Worm (Caenorhabditis elegans) whole organism, young adult: ENCODE measurements around the gene Y53F4B.36.
A peak's percentile ranks its signal among the peaks of the same experiment; 100 is the strongest.
"Not testable (repeated sequence)": the region's sequence is repeated elsewhere in the genome, so short reads cannot be mapped to it uniquely, and the experiment has no call there.

Source experiments
- B0035.1 ChIP-seq: sonication (generic microtip); optimal IDR thresholded peaks from 2 replicates; lab custom pipeline; 2016; ENCODE audit warnings: missing genetic modification characterization, mild to moderate bottlenecking, missing compliant biosample characterization, missing genotype, missing genetic modification reagents
- B0336.3 ChIP-seq: fragments of 200-800 bp; sonication (Bioruptor generic); IDR thresholded peaks from 2 replicates; pipeline ENCODE4 v1.3.6; 2022; ENCODE audit warnings: missing genetic modification characterization, missing compliant biosample characterization
- C17E4.6 ChIP-seq: fragments of 200-800 bp; sonication (Bioruptor generic); IDR thresholded peaks from 2 replicates; pipeline ENCODE4 v1.3.6; 2022; ENCODE audit warnings: missing genetic modification reagents, missing genetic modification characterization, missing compliant biosample characterization
- D2030.7 ChIP-seq: fragments of 200-800 bp; sonication (Bioruptor generic); IDR thresholded peaks from 2 replicates; pipeline ENCODE4 v1.3.6; 2022; ENCODE audit warnings: missing genetic modification reagents, missing genetic modification characterization, missing compliant biosample characterization
- F49E8.2 ChIP-seq: sonication (generic microtip); optimal IDR thresholded peaks from 3 replicates; lab custom pipeline; 2017; ENCODE audit warnings: missing genetic modification characterization, mild to moderate bottlenecking, missing compliant biosample characterization, antibody characterized with exemption, moderate library complexity; ENCODE audit not compliant: insufficient read depth
- T26A5.8 ChIP-seq: sonication (generic microtip); optimal IDR thresholded peaks from 2 replicates; lab custom pipeline; 2016; ENCODE audit warnings: missing genetic modification characterization, missing compliant biosample characterization
- Y79H2A.3 ChIP-seq: fragments of 200-800 bp; sonication (Bioruptor generic); conservative IDR thresholded peaks from 2 replicates; pipeline ENCODE4 v1.3.6; 2022; ENCODE audit warnings: missing genetic modification reagents, missing genetic modification characterization, missing compliant biosample characterization
- akir-1 ChIP-seq: fragments of 200-800 bp; sonication (Bioruptor generic); optimal IDR thresholded peaks from 2 replicates; lab custom pipeline; 2018; ENCODE audit warnings: mild to moderate bottlenecking, missing genetic modification characterization, moderate library complexity, missing compliant biosample characterization
- ama-1 ChIP-seq, 3 experiments: fragments of 150-350 bp in 1 of 3; sonication (generic microtip) in 2 of 3; optimal IDR thresholded peaks; 2 replicates each; lab custom pipeline; 2014 to 2018; ENCODE audit warnings: missing biosample characterization in 2 of 3, missing genetic modification characterization in 2 of 3, missing genetic modification reagents in 2 of 3
- bed-1 ChIP-seq: fragments of 200-800 bp; sonication (Bioruptor generic); IDR thresholded peaks from 2 replicates; pipeline ENCODE4 v1.3.6; 2022; ENCODE audit warnings: missing genetic modification reagents, missing genetic modification characterization, missing compliant biosample characterization
- ccch-3 ChIP-seq: fragments of 200-800 bp; sonication (Bioruptor generic); optimal IDR thresholded peaks from 2 replicates; lab custom pipeline; 2018; ENCODE audit warnings: mild to moderate bottlenecking, missing genetic modification characterization, missing compliant biosample characterization
- cebp-1 ChIP-seq, 2 experiments: fragments of 200-800 bp in 1 of 2; sonication (Bioruptor generic) in 1 of 2; sonication (generic microtip) in 1 of 2; IDR thresholded peaks in 1 of 2; optimal IDR thresholded peaks in 1 of 2; 2 replicates each; pipeline versions ENCODE4 v1.3.6 to Lab custom; 2017 to 2022; ENCODE audit warnings: missing compliant biosample characterization in 2 of 2, missing genetic modification characterization in 2 of 2, mild to moderate bottlenecking in 1 of 2, missing genetic modification reagents in 1 of 2, moderate library complexity in 1 of 2
- ceh-58 ChIP-seq: fragments of 200-800 bp; sonication (Bioruptor generic); IDR thresholded peaks from 2 replicates; pipeline ENCODE4 v1.3.6; 2022; ENCODE audit warnings: missing genetic modification characterization, missing compliant biosample characterization
- dox-1 ChIP-seq: fragments of 200-800 bp; sonication (Bioruptor generic); IDR thresholded peaks from 2 replicates; pipeline ENCODE4 v1.3.6; 2022; ENCODE audit warnings: missing genetic modification reagents, missing genetic modification characterization, missing compliant biosample characterization
- efl-1 ChIP-seq: fragments of 150-350 bp; optimal IDR thresholded peaks from 2 replicates; lab custom pipeline; 2014; ENCODE audit warnings: missing biosample characterization, missing genetic modification reagents, missing genetic modification characterization
- ekl-4 ChIP-seq: fragments of 200-800 bp; sonication (Bioruptor generic); IDR thresholded peaks from 2 replicates; pipeline ENCODE4 v1.3.6; 2022; ENCODE audit warnings: missing genetic modification reagents, missing genetic modification characterization, missing compliant biosample characterization
- ets-4 ChIP-seq: fragments of 200-800 bp; sonication (Bioruptor generic); optimal IDR thresholded peaks from 2 replicates; lab custom pipeline; 2018; ENCODE audit warnings: mild to moderate bottlenecking, missing genetic modification characterization, missing compliant biosample characterization
- hmg-1.2 ChIP-seq: fragments of 200-800 bp; sonication (Bioruptor generic); IDR thresholded peaks from 2 replicates; pipeline ENCODE4 v1.3.6; 2022; ENCODE audit warnings: missing genetic modification reagents, missing genetic modification characterization, missing compliant biosample characterization
- hmg-20 ChIP-seq: fragments of 200-800 bp; sonication (Bioruptor generic); IDR thresholded peaks from 2 replicates; pipeline ENCODE4 v1.3.6; 2022; ENCODE audit warnings: missing genetic modification reagents, missing genetic modification characterization, missing compliant biosample characterization
- lin-35 ChIP-seq, 3 experiments: fragments of 150-350 bp in 2 of 3; sonication (generic microtip) in 1 of 3; optimal IDR thresholded peaks; 2 replicates each; lab custom pipeline; 2014 to 2018; ENCODE audit warnings: missing biosample characterization in 3 of 3, missing genetic modification characterization in 3 of 3, missing genetic modification reagents in 3 of 3
- lin-40 ChIP-seq: sonication (generic microtip); optimal IDR thresholded peaks from 2 replicates; lab custom pipeline; 2016; ENCODE audit warnings: missing genetic modification characterization, mild to moderate bottlenecking, missing compliant biosample characterization, missing genotype, missing genetic modification reagents
- madf-10 ChIP-seq: sonication (generic microtip); optimal IDR thresholded peaks from 2 replicates; lab custom pipeline; 2016; ENCODE audit warnings: mild to moderate bottlenecking, missing genetic modification characterization, missing compliant biosample characterization
- mel-28 ChIP-seq: sonication (generic microtip); optimal IDR thresholded peaks from 2 replicates; lab custom pipeline; 2016; ENCODE audit warnings: borderline replicate concordance, mild to moderate bottlenecking, missing genetic modification characterization, missing compliant biosample characterization
- mes-4 ChIP-seq: sonication (generic microtip); optimal IDR thresholded peaks from 2 replicates; lab custom pipeline; 2016; ENCODE audit warnings: missing genotype, missing genetic modification characterization, missing compliant biosample characterization
- nhr-179 ChIP-seq: sonication (generic microtip); optimal IDR thresholded peaks from 2 replicates; lab custom pipeline; 2016; ENCODE audit warnings: mild to moderate bottlenecking, missing genetic modification characterization, missing compliant biosample characterization
- nhr-80 ChIP-seq: sonication (generic microtip); optimal IDR thresholded peaks from 2 replicates; lab custom pipeline; 2016; ENCODE audit warnings: missing genetic modification characterization, missing compliant biosample characterization
- pha-4 ChIP-seq: fragments of 150-350 bp; sonication (generic microtip); optimal IDR thresholded peaks from 2 replicates; lab custom pipeline; 2014; ENCODE audit warnings: missing biosample characterization, missing genetic modification reagents, missing genetic modification characterization
- tbp1 ChIP-seq: fragments of 200-800 bp; sonication (Bioruptor generic); optimal IDR thresholded peaks from 2 replicates; lab custom pipeline; 2018; ENCODE audit warnings: mild to moderate bottlenecking, missing genetic modification characterization, missing compliant biosample characterization
- zfh-2 ChIP-seq: fragments of 200-800 bp; sonication (Bioruptor generic); conservative IDR thresholded peaks from 2 replicates; pipeline ENCODE4 v1.3.6; 2022; ENCODE audit warnings: missing genetic modification reagents, missing genetic modification characterization, missing compliant biosample characterization
- ztf-18 ChIP-seq: sonication (generic microtip); optimal IDR thresholded peaks from 2 replicates; lab custom pipeline; 2016; ENCODE audit warnings: missing genotype, mild to moderate bottlenecking, missing genetic modification characterization, missing compliant biosample characterization
- ztf-22 ChIP-seq: fragments of 200-800 bp; sonication (Bioruptor generic); optimal IDR thresholded peaks from 2 replicates; lab custom pipeline; 2018; ENCODE audit warnings: mild to moderate bottlenecking, missing genetic modification characterization, moderate library complexity, missing compliant biosample characterization

Gene Y53F4B.36

DNA sequence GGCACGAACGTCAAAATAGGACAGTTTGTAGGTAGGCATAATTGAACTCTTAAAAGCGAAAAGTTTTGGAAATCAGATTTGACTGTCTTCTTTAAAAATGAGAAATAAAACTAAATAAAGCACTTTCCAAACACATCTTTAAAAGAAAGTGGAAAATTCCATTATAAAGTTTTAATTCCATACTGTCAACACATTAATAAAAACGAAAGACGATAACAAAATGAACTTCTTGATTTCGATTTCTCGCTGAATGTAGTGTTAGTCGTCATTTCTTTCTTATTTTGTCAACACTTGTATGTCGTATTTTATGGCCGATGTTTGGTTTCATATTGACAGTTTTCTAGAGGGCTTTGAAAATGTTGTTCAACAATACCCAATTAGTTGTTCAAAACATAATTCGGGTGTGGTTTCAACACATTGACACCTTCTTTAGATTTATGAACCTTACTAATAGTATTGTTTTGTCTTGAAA, 5.9 kb upstream of the Y53F4B.36 start, which contains the start of gene gst-29:
Gene gst-29, minus strand, starts transcription at position 51 of the 472 bp plus-strand sequence.
- TF ChIP-seq hmg-20 (no peak), nhr-80 (tag; lab: Kevin White, UChicago) (peak; percentile 25)

- not testable (repeated sequence) for TF ChIP-seq mel-28 (tag; lab: Kevin White, UChicago); bed-1; mes-4 (tag; lab: Kevin White, UChicago)
These were observed 3.9 kb upstream of the Y53F4B.36 start, which contains the start of gene gst-39 for ce11 chrII:15171816-15172215. TSS of gene gst-39 (minus strand) at chrII:15171916.

DNA sequence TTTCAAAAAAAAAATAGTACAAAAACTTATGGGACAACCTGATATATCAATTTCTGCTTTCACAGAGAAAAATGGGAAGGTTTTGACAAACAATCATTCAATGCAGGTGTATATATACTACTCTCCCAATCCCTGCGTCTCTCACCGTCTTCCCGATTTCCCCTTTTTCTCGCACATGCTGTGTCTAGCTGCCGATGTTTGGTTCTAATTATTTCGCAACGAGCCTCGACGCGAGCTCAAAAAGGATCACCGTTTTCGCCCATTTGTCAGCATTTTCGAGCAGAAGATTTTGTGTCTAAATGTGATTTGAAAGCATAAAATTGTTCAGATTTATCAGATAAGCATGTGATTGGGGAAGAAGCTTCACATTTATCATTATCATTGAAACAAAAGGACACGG, 2.6 kb upstream of the Y53F4B.36 start:
- no peak for TF ChIP-seq ets-4 (GFP tag; lab: Kevin White, UChicago)
- peak; percentile 90 for TF ChIP-seq cebp-1 (GFP tag; IDR thresholded peaks at IDR 0.05; lab: Robert Waterston, UW)
- peak; percentile 97 for TF ChIP-seq cebp-1 (tag; optimal IDR thresholded peaks at IDR 0.05; lab: Kevin White, UChicago)
- no peak for TF ChIP-seq ztf-18
- TF ChIP-seq ama-1 (optimal IDR thresholded peaks at IDR 0.05; lab: Kevin White, UChicago), result no peak
- TF ChIP-seq ama-1 (GFP tag; optimal IDR thresholded peaks at IDR 0.05; lab: Kevin White, UChicago), result no peak
- TF ChIP-seq akir-1, result no peak
- TF ChIP-seq hmg-1.2, result peak; percentile 47; the same call in 1 of the 2 replicates
- peak; percentile 2 for TF ChIP-seq tbp1 (GFP tag; lab: Kevin White, UChicago)

DNA sequence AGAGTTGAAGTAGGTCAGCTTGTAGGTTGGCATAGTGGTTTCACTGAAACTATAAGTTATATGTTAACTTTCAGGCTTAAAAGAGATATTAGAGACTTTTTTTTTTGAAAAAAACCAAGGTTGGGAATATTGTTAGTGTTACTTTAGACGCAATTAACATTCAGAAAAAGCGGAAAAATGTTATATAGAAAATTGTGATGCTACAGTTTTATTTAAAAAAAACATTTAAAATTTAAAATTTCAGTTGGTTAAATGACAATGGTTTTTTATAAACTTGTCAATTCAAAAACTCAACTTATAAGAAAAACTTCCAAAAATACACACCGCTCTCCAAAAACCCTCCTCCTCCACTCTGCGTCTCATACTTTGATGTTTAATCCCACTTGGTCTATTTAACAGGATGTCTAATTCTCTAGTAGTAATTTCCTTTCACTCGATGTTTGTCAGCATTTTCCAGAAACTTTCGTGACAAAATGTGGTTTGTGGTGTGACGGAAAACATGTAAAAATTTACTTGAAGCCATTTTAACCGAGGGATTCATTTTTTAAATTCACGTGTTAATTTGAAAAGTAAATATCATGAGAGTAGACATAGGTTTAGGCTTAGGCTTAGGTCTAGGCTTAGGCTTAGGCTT, 711 bp upstream of the Y53F4B.36 start, which contains the start of gene gst-31:
Gene gst-31, minus strand, starts transcription at position 51 of the 634 bp plus-strand sequence.
- TF ChIP-seq lin-40, result no peak
- no peak for TF ChIP-seq ekl-4 (GFP tag; lab: Robert Waterston, UW)
- no peak for TF ChIP-seq F49E8.2 (tag; lab: Kevin White, UChicago)
- no peak for TF ChIP-seq pha-4 (tag; lab: Kevin White, UChicago)
- no peak for TF ChIP-seq B0336.3 (GFP tag; lab: Robert Waterston, UW)
- no peak for TF ChIP-seq ccch-3
- TF ChIP-seq madf-10 (tag; lab: Kevin White, UChicago), result no peak
- TF ChIP-seq Y79H2A.3 (GFP tag; lab: Robert Waterston, UW), result no peak
- TF ChIP-seq B0035.1 (tag; lab: Kevin White, UChicago), result no peak

- no peak for TF ChIP-seq efl-1 (GFP tag; lab: Kevin White, UChicago)
- 0 out of 2 replicates have a peak, but pooled peaks have one; percentile 23 for TF ChIP-seq D2030.7
- no peak for TF ChIP-seq T26A5.8 (tag; lab: Kevin White, UChicago)
- TF ChIP-seq nhr-179, result no peak
These were observed 2.8 kb downstream of the Y53F4B.36 start, which contains the start of gene gst-32 for ce11 chrII:15178494-15178893. TSS of gene gst-32 (minus strand) at chrII:15178594.

- TF ChIP-seq ccch-3, result no peak
- TF ChIP-seq efl-1 (GFP tag; lab: Kevin White, UChicago), result no peak
These were observed 7.4 kb downstream of the Y53F4B.36 start, which contains the start of gene gst-34 for ce11 chrII:15183139-15183538. TSS of gene gst-34 (minus strand) at chrII:15183239.

DNA sequence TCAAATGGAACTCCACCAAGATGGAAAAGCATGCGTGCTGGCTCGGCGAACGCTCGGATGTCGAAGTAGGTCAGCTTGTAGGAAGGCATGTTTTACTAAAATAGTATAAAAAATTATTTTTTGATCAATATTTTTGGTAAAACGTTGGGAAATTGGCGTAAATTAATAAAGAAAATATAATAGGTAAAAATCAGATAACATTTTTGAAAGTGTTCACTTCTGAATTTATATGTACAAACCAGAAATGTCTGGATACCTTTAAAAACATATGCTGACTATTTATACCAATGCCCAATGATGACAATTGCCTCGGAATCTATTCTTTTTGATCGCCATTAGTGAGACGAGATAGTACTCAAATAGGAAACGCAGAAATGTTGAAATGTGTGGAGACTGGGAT, 9.5 kb downstream of the Y53F4B.36 start, which contains the start of gene gst-35:
Gene gst-35, minus strand, starts transcription at position 101 of the 400 bp plus-strand sequence.
- TF ChIP-seq ztf-22 (GFP tag; lab: Kevin White, UChicago) (no peak), C17E4.6 (GFP tag; lab: Robert Waterston, UW) (no peak), Y79H2A.3 (GFP tag; lab: Robert Waterston, UW) (no peak), dox-1 (GFP tag; lab: Robert Waterston, UW) (no peak), zfh-2 (no peak), ceh-58 (no peak), lin-35 (GFP tag; optimal IDR thresholded peaks at IDR 0.05; lab: Kevin White, UChicago) (no peak)
- TF ChIP-seq, all 124 proteins: peak for 0
